Fruit fly (Drosophila melanogaster): ENCODE results near the gene Set8.

dm6 chr3R:14289958-14290835 is 25.6 kb upstream of the Set8 start:
- TF ChIP-seq CG14655 (GFP tag; optimal IDR thresholded peaks at IDR 0.05) (peak; percentile 60), CG8301 (tag; optimal IDR thresholded peaks at IDR 0.05) (peak; percentile 50), D1 (tag; optimal IDR thresholded peaks at IDR 0.05) (peak; percentile 46), CG9948 (tag; optimal IDR thresholded peaks at IDR 0.05) (peak; percentile 42), gl (tag; optimal IDR thresholded peaks at IDR 0.05) (no peak), rn (GFP tag; IDR thresholded peaks at IDR 0.05) (no peak), fd96Ca (GFP tag; IDR thresholded peaks at IDR 0.05) (peak; percentile 56; the same call in 1 of the 3 replicates), Pif1B (GFP tag; optimal IDR thresholded peaks at IDR 0.05) (peak; percentile 7), CG12605 (GFP tag; IDR thresholded peaks at IDR 0.05) (no peak)
